Fruit fly (Drosophila melanogaster): ENCODE results near the gene Spp.
A peak's percentile ranks its signal among the peaks of the same experiment; 100 is the strongest.

Spp gene

DNA sequence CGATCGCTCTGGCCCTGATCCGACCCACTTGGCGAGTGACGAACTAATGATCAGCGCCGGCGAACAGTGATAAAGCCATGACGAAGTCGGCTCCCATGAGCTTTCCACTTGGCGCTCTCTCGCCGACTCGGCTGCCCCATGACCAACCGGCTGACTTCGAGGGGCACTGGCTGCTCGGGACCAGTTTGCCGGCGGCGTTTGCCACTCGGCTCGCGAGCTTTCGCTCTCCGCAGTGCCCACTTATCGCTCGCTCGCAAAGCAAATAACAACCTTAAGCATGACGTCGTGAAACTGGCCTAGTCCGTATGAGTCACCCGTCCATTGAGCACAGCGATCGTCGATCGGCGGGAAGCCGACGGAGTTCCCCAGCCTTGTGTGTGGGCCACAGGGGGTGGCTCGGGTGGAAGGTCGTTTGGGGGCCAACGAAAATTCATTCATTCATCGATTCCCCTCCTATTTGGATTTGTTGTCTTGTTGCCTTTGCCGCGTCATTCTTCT is 8.0 kb upstream of the Spp start, which contains the start of gene Ets21C (continued):
- TF ChIP-seq CG8359 (GFP tag; optimal IDR thresholded peaks at IDR 0.05; ENCODE audit: borderline replicate concordance) (no peak), Awh (GFP tag; IDR thresholded peaks at IDR 0.05) (0 out of 2 replicates have a peak, but pooled peaks have one; percentile 9), kni (GFP tag; optimal IDR thresholded peaks at IDR 0.05) (peak; percentile 36), Dll (GFP tag; IDR thresholded peaks at IDR 0.05; ENCODE audit: partially characterized antibody) (0 out of 4 replicates have a peak, but pooled peaks have one; percentile 42), CG11456 (GFP tag; IDR thresholded peaks at IDR 0.05) (no peak), ro (GFP tag; IDR thresholded peaks at IDR 0.05) (no peak), lab (GFP tag; optimal IDR thresholded peaks at IDR 0.05) (peak; percentile 69), Mrtf (GFP tag; IDR thresholded peaks at IDR 0.05) (no peak), Hey (tag; optimal IDR thresholded peaks at IDR 0.05) (peak; percentile 3), bbx (GFP tag; IDR thresholded peaks at IDR 0.05; ENCODE audit: partially characterized antibody) (peak; percentile 11; the same call in 1 of the 2 replicates), gt (GFP tag; IDR thresholded peaks at IDR 0.05) (no peak), unc-4 (GFP tag; IDR thresholded peaks at IDR 0.05; ENCODE audit: partially characterized antibody) (peak; percentile 46; the same call in 1 of the 2 replicates), CG7987 (GFP tag; optimal IDR thresholded peaks at IDR 0.05) (no peak), NC2β (GFP tag; optimal IDR thresholded peaks at IDR 0.05) (no peak), CG6272 (GFP tag; IDR thresholded peaks at IDR 0.05) (no peak), Fer2 (tag; optimal IDR thresholded peaks at IDR 0.05) (no peak), hkb (optimal IDR thresholded peaks at IDR 0.05) (no peak), hkb (GFP tag; IDR thresholded peaks at IDR 0.05) (no peak; the same call in 1 of the 2 replicates), Ets97D (GFP tag; optimal IDR thresholded peaks at IDR 0.05) (no peak), Blimp-1 (GFP tag; optimal IDR thresholded peaks at IDR 0.05) (no peak), slbo (GFP tag; IDR thresholded peaks at IDR 0.05) (no peak), CG34224 (GFP tag; IDR thresholded peaks at IDR 0.05; ENCODE audit: partially characterized antibody) (no peak), Atf6 (GFP tag; IDR thresholded peaks at IDR 0.05) (peak; percentile 65), CG16815 (GFP tag; optimal IDR thresholded peaks at IDR 0.05) (no peak), CG11696 (GFP tag; IDR thresholded peaks at IDR 0.05) (no peak), wdn (GFP tag; IDR thresholded peaks at IDR 0.05) (0 out of 2 replicates have a peak, but pooled peaks have one; percentile 11), grau (tag; optimal IDR thresholded peaks at IDR 0.05) (peak; percentile 5), ind (GFP tag; optimal IDR thresholded peaks at IDR 0.05) (no peak), CG1792 (GFP tag; optimal IDR thresholded peaks at IDR 0.05) (no peak), CG8290 (GFP tag; optimal IDR thresholded peaks at IDR 0.05) (no peak), CG8290 (tag; optimal IDR thresholded peaks at IDR 0.05) (peak in 1 of 2 experiments; percentile 58), CG15514 (GFP tag; optimal IDR thresholded peaks at IDR 0.05) (peak; percentile 59), pum (GFP tag; optimal IDR thresholded peaks at IDR 0.05) (no peak), CG6689 (GFP tag; IDR thresholded peaks at IDR 0.05) (peak; percentile 86), Usf (GFP tag; optimal IDR thresholded peaks at IDR 0.05) (no peak), cas (GFP tag; IDR thresholded peaks at IDR 0.05) (no peak), eyg (GFP tag; optimal IDR thresholded peaks at IDR 0.05) (no peak), sd (tag; optimal IDR thresholded peaks at IDR 0.05) (peak; percentile 83), Nf-YC (tag; optimal IDR thresholded peaks at IDR 0.05) (peak; percentile 54), CG34376 (GFP tag; optimal IDR thresholded peaks at IDR 0.05) (peak; percentile 69), CG43689 (GFP tag; IDR thresholded peaks at IDR 0.05) (no peak), CG10462 (GFP tag; optimal IDR thresholded peaks at IDR 0.05) (no peak), CG30403 (GFP tag; optimal IDR thresholded peaks at IDR 0.05) (no peak), CG3163 (GFP tag; optimal IDR thresholded peaks at IDR 0.05) (no peak), CG1602 (GFP tag; optimal IDR thresholded peaks at IDR 0.05) (no peak), org-1 (GFP tag; optimal IDR thresholded peaks at IDR 0.05) (peak; percentile 16), CG4854 (GFP tag; optimal IDR thresholded peaks at IDR 0.05) (no peak), crol (GFP tag; IDR thresholded peaks at IDR 0.05) (peak; percentile 90), BEAF-32 (GFP tag; optimal IDR thresholded peaks at IDR 0.05) (no peak), bab2 (GFP tag; optimal IDR thresholded peaks at IDR 0.05) (no peak), CG9215 (GFP tag; IDR thresholded peaks at IDR 0.05) (no peak)

Data from whole organism, embryonic.